Worm (Caenorhabditis elegans) whole organism, L1 larva: ENCODE measurements around the gene cyk-7.
A peak's percentile ranks its signal among the peaks of the same experiment; 100 is the strongest.

Experiments used
- C04F5.9 ChIP-seq: sonication (generic microtip); optimal IDR thresholded peaks from 2 replicates; lab custom pipeline; 2016; ENCODE audit warnings: missing genetic modification characterization, missing compliant biosample characterization
- C34B4.2 ChIP-seq: sonication (generic microtip); optimal IDR thresholded peaks from 2 replicates; lab custom pipeline; 2017; ENCODE audit warnings: mild to moderate bottlenecking, missing genetic modification characterization, missing compliant biosample characterization
- F16B12.6 ChIP-seq: fragments of 150-350 bp; optimal IDR thresholded peaks from 2 replicates; lab custom pipeline; 2014; ENCODE audit warnings: missing biosample characterization, missing genetic modification characterization
- Y116A8C.19 ChIP-seq: sonication (generic microtip); optimal IDR thresholded peaks from 2 replicates; lab custom pipeline; 2016; ENCODE audit warnings: missing compliant biosample characterization, missing genetic modification characterization, borderline replicate concordance
- alr-1 ChIP-seq: fragments of 200-800 bp; sonication (Bioruptor generic); optimal IDR thresholded peaks from 2 replicates; lab custom pipeline; 2018; ENCODE audit warnings: borderline replicate concordance, mild to moderate bottlenecking, missing genetic modification characterization, missing compliant biosample characterization
- blmp-1 ChIP-seq: fragments of 150-350 bp; optimal IDR thresholded peaks from 2 replicates; lab custom pipeline; 2014; ENCODE audit warnings: missing biosample characterization, missing genetic modification characterization
- ceh-82 ChIP-seq, 3 experiments: fragments of 150-350 bp in 1 of 3; sonication (generic microtip) in 2 of 3; optimal IDR thresholded peaks; 2 replicates each; lab custom pipeline; 2014 to 2017; ENCODE audit warnings: missing biosample characterization in 3 of 3, missing genetic modification characterization in 3 of 3
- ces-1 ChIP-seq: fragments of 150-350 bp; optimal IDR thresholded peaks from 2 replicates; lab custom pipeline; 2014; ENCODE audit warnings: missing biosample characterization, missing genetic modification reagents, missing genetic modification characterization
- dpl-1 ChIP-seq, 3 experiments: fragments of 150-350 bp in 2 of 3; sonication (generic microtip) in 1 of 3; optimal IDR thresholded peaks; 2 replicates each; lab custom pipeline; 2014 to 2017; ENCODE audit warnings: missing biosample characterization in 3 of 3, missing genetic modification characterization in 3 of 3, missing genetic modification reagents in 3 of 3
- efl-1 ChIP-seq, 4 experiments: fragments of 150-350 bp; optimal IDR thresholded peaks in 3 of 4; peaks in 1 of 4; 1 replicate in 1 of 4; 2 replicates in 3 of 4; lab custom pipeline; 2014; ENCODE audit warnings: missing biosample characterization in 2 of 4, missing genetic modification characterization in 2 of 4, missing genetic modification reagents in 2 of 4
- efl-3 ChIP-seq: fragments of 200-800 bp; sonication (Bioruptor generic); optimal IDR thresholded peaks from 2 replicates; lab custom pipeline; 2018; ENCODE audit warnings: mild to moderate bottlenecking, missing genetic modification characterization, missing compliant biosample characterization
- egl-27 ChIP-seq, 2 experiments: fragments of 150-350 bp in 1 of 2; sonication (generic microtip); optimal IDR thresholded peaks; 3 replicates each; lab custom pipeline; 2017 to 2018; ENCODE audit warnings: missing biosample characterization in 2 of 2, missing genetic modification characterization in 2 of 2, missing genetic modification reagents in 2 of 2
- fkh-8 ChIP-seq: sonication (generic microtip); optimal IDR thresholded peaks from 2 replicates; lab custom pipeline; 2016; ENCODE audit warnings: mild to moderate bottlenecking, missing genetic modification characterization, missing compliant biosample characterization
- fos-1 ChIP-seq: fragments of 150-350 bp; optimal IDR thresholded peaks from 2 replicates; lab custom pipeline; 2014; ENCODE audit warnings: missing biosample characterization, missing genetic modification characterization
- grh-1 ChIP-seq: fragments of 200-800 bp; sonication (Bioruptor generic); IDR thresholded peaks from 2 replicates; pipeline ENCODE4 v1.3.6; 2022; ENCODE audit warnings: missing genetic modification reagents, missing genetic modification characterization, missing compliant biosample characterization
- irx-1 ChIP-seq: sonication (generic microtip); optimal IDR thresholded peaks from 2 replicates; lab custom pipeline; 2016; ENCODE audit warnings: missing genetic modification characterization, missing compliant biosample characterization
- lin-14 ChIP-seq: fragments of 200-800 bp; sonication (Bioruptor generic); optimal IDR thresholded peaks from 2 replicates; lab custom pipeline; 2018; ENCODE audit warnings: mild to moderate bottlenecking, missing genetic modification characterization, moderate library complexity, missing compliant biosample characterization
- lin-35 ChIP-seq, 2 experiments: fragments of 150-350 bp; optimal IDR thresholded peaks; 2 replicates each; lab custom pipeline; 2014; ENCODE audit warnings: missing biosample characterization in 2 of 2, missing genetic modification characterization in 2 of 2, missing genetic modification reagents in 2 of 2
- lin-39 ChIP-seq: fragments of 150-350 bp; optimal IDR thresholded peaks from 2 replicates; lab custom pipeline; 2014; ENCODE audit warnings: missing biosample characterization, missing genetic modification reagents, missing genetic modification characterization
- lsy-2 ChIP-seq, 2 experiments: fragments of 150-350 bp; optimal IDR thresholded peaks; 2 replicates each; lab custom pipeline; 2014; ENCODE audit warnings: missing biosample characterization in 2 of 2, missing genetic modification characterization in 2 of 2
- mdl-1 ChIP-seq, 2 experiments: fragments of 150-350 bp; optimal IDR thresholded peaks; 2 replicates each; lab custom pipeline; 2014 to 2017; ENCODE audit warnings: missing biosample characterization in 2 of 2, missing genetic modification characterization in 2 of 2, inconsistent platforms in 1 of 2
- nhr-20 ChIP-seq: sonication (generic microtip); optimal IDR thresholded peaks from 2 replicates; lab custom pipeline; 2016; ENCODE audit warnings: mild to moderate bottlenecking, missing genetic modification characterization, missing compliant biosample characterization
- nhr-84 ChIP-seq: sonication (generic microtip); optimal IDR thresholded peaks from 2 replicates; lab custom pipeline; 2017; ENCODE audit warnings: missing biosample characterization, missing genetic modification characterization
- nhr-85 ChIP-seq: sonication (generic microtip); peaks from one replicate; lab custom pipeline; 2016; ENCODE audit warnings: missing genetic modification characterization, inconsistent platforms, missing compliant biosample characterization
- rnt-1 ChIP-seq: sonication (generic microtip); optimal IDR thresholded peaks from 2 replicates; lab custom pipeline; 2016; ENCODE audit warnings: mild to moderate bottlenecking, missing genetic modification characterization, moderate library complexity, missing compliant biosample characterization
- snu-23 ChIP-seq: sonication (generic microtip); optimal IDR thresholded peaks from 2 replicates; lab custom pipeline; 2016; ENCODE audit warnings: missing genetic modification characterization, missing compliant biosample characterization
- sptf-1 ChIP-seq: fragments of 150-350 bp; optimal IDR thresholded peaks from 2 replicates; lab custom pipeline; 2014; ENCODE audit warnings: missing biosample characterization, missing genetic modification characterization
- swsn-7 ChIP-seq: sonication (generic microtip); optimal IDR thresholded peaks from 2 replicates; lab custom pipeline; 2016; ENCODE audit warnings: missing genetic modification characterization, missing compliant biosample characterization
- unc-30 ChIP-seq: sonication (generic microtip); optimal IDR thresholded peaks from 2 replicates; lab custom pipeline; 2017; ENCODE audit warnings: missing biosample characterization, missing genetic modification characterization
- ztf-11 ChIP-seq, 2 experiments: sonication (generic microtip); optimal IDR thresholded peaks; 2 replicates each; lab custom pipeline; 2016 to 2017; ENCODE audit warnings: missing genetic modification characterization in 2 of 2, missing biosample characterization in 1 of 2, missing compliant biosample characterization in 1 of 2
- ztf-4 ChIP-seq: fragments of 150-350 bp; optimal IDR thresholded peaks from 2 replicates; lab custom pipeline; 2014; ENCODE audit warnings: missing biosample characterization, missing genetic modification characterization

cyk-7 gene

DNA sequence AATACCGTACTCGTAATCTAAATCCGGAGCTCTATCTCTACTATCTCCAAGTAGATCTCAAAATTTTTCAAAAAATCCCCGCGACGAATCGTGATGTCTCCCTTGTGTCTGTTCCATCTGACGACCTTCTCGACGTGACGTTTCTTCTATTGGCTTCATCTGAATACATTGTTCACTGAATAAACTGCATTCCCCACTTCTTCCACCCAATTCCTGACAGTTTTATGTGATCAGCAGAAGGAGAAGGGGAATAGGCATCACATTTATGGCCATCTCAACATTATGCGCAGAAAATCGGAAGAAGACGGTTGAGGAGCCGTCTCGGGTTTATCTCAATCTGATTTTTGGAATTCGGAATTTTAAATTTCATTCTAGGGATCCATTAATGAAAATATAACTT, 23.8 kb upstream of the cyk-7 start (continued):
- TF ChIP-seq lin-35 (GFP tag; optimal IDR thresholded peaks at IDR 0.05; lab: Kevin White, UChicago), result no peak
- TF ChIP-seq fkh-8 (tag; lab: Kevin White, UChicago), result no peak

DNA sequence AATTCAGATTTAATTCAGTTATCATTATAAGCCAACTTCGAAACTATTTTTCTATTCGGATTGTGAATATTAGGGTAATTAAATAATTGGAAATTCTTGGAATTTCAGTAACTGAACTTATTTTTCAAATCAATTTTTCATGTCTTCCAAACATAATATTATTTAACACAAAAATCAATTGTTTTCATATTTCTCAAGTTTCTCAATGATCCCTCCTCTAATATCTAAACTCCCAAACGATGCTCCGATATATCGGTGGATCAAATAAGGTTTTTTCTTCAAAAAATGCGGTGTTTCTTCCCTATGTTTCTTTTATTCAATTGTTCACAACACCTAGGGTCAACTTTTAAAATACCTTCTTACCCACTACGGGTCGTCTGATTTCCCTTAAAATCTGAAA, 21.3 kb upstream of the cyk-7 start:
- TF ChIP-seq efl-1 (optimal IDR thresholded peaks at IDR 0.05; lab: Kevin White, UChicago) (no peak), efl-1 (GFP tag; optimal IDR thresholded peaks at IDR 0.05 in 1 of 2; lab: Kevin White, UChicago) (peak in 1 of 2 experiments; percentile 54), dpl-1 (GFP tag; optimal IDR thresholded peaks at IDR 0.05; lab: Kevin White, UChicago) (peak in 1 of 3 experiments; percentile 99), ztf-4 (tag; lab: Kevin White, UChicago) (no peak)

- peak; percentile 3 for TF ChIP-seq nhr-85 (tag; lab: Kevin White, UChicago)
- TF ChIP-seq dpl-1 (GFP tag; optimal IDR thresholded peaks at IDR 0.05; lab: Kevin White, UChicago), result peak in 1 of 3 experiments; percentile 82
- no peak for TF ChIP-seq efl-1 (optimal IDR thresholded peaks at IDR 0.05; lab: Kevin White, UChicago)
- TF ChIP-seq efl-1 (GFP tag; optimal IDR thresholded peaks at IDR 0.05 in 1 of 2; lab: Kevin White, UChicago), result no peak
Observed at ce11 chrIII:7815571-7816348, 20.6 kb upstream of the cyk-7 start.

- TF ChIP-seq swsn-7 (no peak), egl-27 (tag; optimal IDR thresholded peaks at IDR 0.05; lab: Kevin White, UChicago) (no peak), blmp-1 (tag; lab: Kevin White, UChicago) (no peak), ces-1 (no peak), F16B12.6 (tag; lab: Kevin White, UChicago) (no peak), nhr-84 (tag; lab: Kevin White, UChicago) (no peak), sptf-1 (tag; lab: Kevin White, UChicago) (no peak), snu-23 (GFP tag; lab: Kevin White, UChicago) (no peak), grh-1 (GFP tag; lab: Robert Waterston, UW) (no peak), nhr-85 (tag; lab: Kevin White, UChicago) (no peak), lin-39 (no peak), fos-1 (no peak)
Observed at ce11 chrIII:7815056-7815366, 19.8 kb upstream of the cyk-7 start.

DNA sequence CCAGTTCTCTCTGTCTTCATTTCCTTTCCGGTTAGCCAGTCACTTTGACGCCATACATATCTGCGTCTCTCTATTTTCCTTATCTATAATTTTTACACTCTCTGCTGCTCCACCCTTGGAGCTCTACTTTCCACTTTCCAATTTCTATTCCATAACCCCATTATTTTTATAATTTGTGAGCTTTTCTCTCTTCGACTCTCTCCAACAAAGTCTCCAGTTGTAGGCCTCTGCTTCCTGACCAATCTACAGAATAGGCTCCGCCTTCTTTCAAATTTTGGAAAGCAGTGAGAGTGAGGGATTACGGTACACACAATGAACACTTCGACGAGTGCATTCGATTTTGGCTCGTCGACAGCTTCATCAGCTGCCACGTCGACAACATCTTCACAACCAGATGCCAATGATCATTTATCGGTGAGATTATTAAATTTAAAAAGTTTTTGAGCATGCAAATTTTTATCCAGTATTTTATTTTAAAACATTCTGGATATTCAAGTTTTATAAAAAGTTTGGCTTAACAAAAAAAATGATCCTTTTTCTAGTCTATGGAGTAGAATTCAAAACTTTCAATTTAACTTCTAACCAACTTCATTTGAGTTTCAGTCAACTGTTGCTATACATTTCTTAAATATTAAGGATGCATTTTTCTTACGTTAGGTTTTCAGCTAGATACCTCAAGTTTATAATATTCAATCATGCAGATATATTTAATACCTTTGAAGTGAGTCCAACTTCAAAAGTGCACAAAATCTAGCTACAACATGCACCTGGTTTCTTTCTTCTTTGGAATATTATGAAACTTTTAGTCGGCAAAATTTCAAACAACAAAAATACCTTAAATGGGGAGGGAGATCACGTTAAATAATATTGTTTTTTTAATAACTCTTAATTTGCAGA, 19.2 kb upstream of the cyk-7 start, which contains the start of gene egl-5:
Gene egl-5 (plus strand): TSS at position 216 of the 897 bp plus-strand sequence.
- TF ChIP-seq mdl-1 (tag; optimal IDR thresholded peaks at IDR 0.05; lab: Kevin White, UChicago) (no peak), lsy-2 (tag; optimal IDR thresholded peaks at IDR 0.05; lab: Kevin White, UChicago) (peak in 1 of 2 experiments; percentile 20), ceh-82 (tag; optimal IDR thresholded peaks at IDR 0.05; lab: Kevin White, UChicago) (no peak), irx-1 (no peak), C34B4.2 (no peak), Y116A8C.19 (tag; lab: Kevin White, UChicago) (no peak), dpl-1 (GFP tag; optimal IDR thresholded peaks at IDR 0.05; lab: Kevin White, UChicago) (peak in 1 of 3 experiments; percentile 99), nhr-85 (tag; lab: Kevin White, UChicago) (peak; percentile 31)

- TF ChIP-seq efl-3 (GFP tag; lab: Kevin White, UChicago) (no peak), rnt-1 (tag; lab: Kevin White, UChicago) (peak; percentile 30), nhr-85 (tag; lab: Kevin White, UChicago) (peak; percentile 56), ztf-11 (tag; optimal IDR thresholded peaks at IDR 0.05; lab: Kevin White, UChicago) (no peak), lin-14 (peak; percentile 25), nhr-20 (tag; lab: Kevin White, UChicago) (no peak), C04F5.9 (no peak), lsy-2 (tag; optimal IDR thresholded peaks at IDR 0.05; lab: Kevin White, UChicago) (no peak), alr-1 (tag; lab: Kevin White, UChicago) (no peak), unc-30 (tag; lab: Kevin White, UChicago) (no peak)
- TF ChIP-seq, all 84 proteins: peak for 3
Observed at ce11 chrIII:7812208-7812880, 17.1 kb upstream of the cyk-7 start.
